Worm (Caenorhabditis elegans) whole organism, late embryonic: ENCODE data around the gene ech-3.

ENCODE experiments used
- C38D4.7 ChIP-seq: fragments of 200-800 bp; sonication (Bioruptor generic); optimal IDR thresholded peaks from 2 replicates; lab custom pipeline; 2018; ENCODE audit warnings: mild to moderate bottlenecking, missing genetic modification characterization, moderate library complexity, missing compliant biosample characterization
- Y22D7AL.16 ChIP-seq: sonication (generic microtip); optimal IDR thresholded peaks from 2 replicates; lab custom pipeline; 2016; ENCODE audit warnings: missing genetic modification characterization, missing compliant biosample characterization
- ama-1 ChIP-seq: fragments of 150-350 bp; optimal IDR thresholded peaks from 2 replicates; lab custom pipeline; 2014
- ceh-14 ChIP-seq: sonication (generic microtip); optimal IDR thresholded peaks from 2 replicates; lab custom pipeline; 2016; ENCODE audit warnings: missing genotype, missing genetic modification characterization, missing compliant biosample characterization
- ceh-18 ChIP-seq: sonication (generic microtip); optimal IDR thresholded peaks from 2 replicates; lab custom pipeline; 2016; ENCODE audit warnings: missing genetic modification characterization, missing compliant biosample characterization
- ceh-24 ChIP-seq: sonication (generic microtip); optimal IDR thresholded peaks from 2 replicates; lab custom pipeline; 2016; ENCODE audit warnings: mild to moderate bottlenecking, missing genetic modification characterization, missing compliant biosample characterization
- ceh-31 ChIP-seq: sonication (generic microtip); optimal IDR thresholded peaks from 2 replicates; lab custom pipeline; 2016; ENCODE audit warnings: missing genetic modification characterization, missing compliant biosample characterization
- ceh-34 ChIP-seq: sonication (generic microtip); optimal IDR thresholded peaks from 2 replicates; lab custom pipeline; 2016; ENCODE audit warnings: mild to moderate bottlenecking, missing genetic modification characterization, missing compliant biosample characterization
- ceh-45 ChIP-seq: fragments of 200-800 bp; sonication (Bioruptor generic); IDR thresholded peaks from 2 replicates; pipeline ENCODE4 v1.3.6; 2022; ENCODE audit warnings: missing genetic modification reagents, missing genetic modification characterization, missing compliant biosample characterization
- ceh-6 ChIP-seq: fragments of 200-800 bp; sonication (Bioruptor generic); optimal IDR thresholded peaks from 2 replicates; lab custom pipeline; 2018; ENCODE audit warnings: mild to moderate bottlenecking, missing genetic modification characterization, missing compliant biosample characterization
- che-1 ChIP-seq: sonication (generic microtip); optimal IDR thresholded peaks from 2 replicates; lab custom pipeline; 2016; ENCODE audit warnings: mild to moderate bottlenecking, missing genetic modification characterization, missing compliant biosample characterization
- dmd-4 ChIP-seq: sonication (generic microtip); optimal IDR thresholded peaks from 2 replicates; lab custom pipeline; 2016; ENCODE audit warnings: borderline replicate concordance, missing genetic modification characterization, missing compliant biosample characterization
- dve-1 ChIP-seq: sonication (generic microtip); optimal IDR thresholded peaks from 2 replicates; lab custom pipeline; 2017; ENCODE audit warnings: antibody characterized with exemption, mild to moderate bottlenecking, missing genetic modification characterization, missing compliant biosample characterization
- elt-2 ChIP-seq: sonication (generic microtip); optimal IDR thresholded peaks from 2 replicates; lab custom pipeline; 2016; ENCODE audit warnings: missing genetic modification reagents, missing genetic modification characterization, missing compliant biosample characterization
- ets-4 ChIP-seq: sonication (generic microtip); optimal IDR thresholded peaks from 2 replicates; lab custom pipeline; 2016; ENCODE audit warnings: missing genetic modification characterization, missing compliant biosample characterization
- eyg-1 ChIP-seq: sonication (generic microtip); optimal IDR thresholded peaks from 2 replicates; lab custom pipeline; 2016; ENCODE audit warnings: missing genotype, missing genetic modification characterization, missing compliant biosample characterization
- fkh-10 ChIP-seq: fragments of 150-350 bp; optimal IDR thresholded peaks from 2 replicates; lab custom pipeline; 2014; ENCODE audit warnings: missing biosample characterization, missing genetic modification reagents, missing genetic modification characterization
- gmeb-2 ChIP-seq: sonication (generic microtip); optimal IDR thresholded peaks from 2 replicates; lab custom pipeline; 2016; ENCODE audit warnings: missing genetic modification characterization, inconsistent platforms, missing compliant biosample characterization
- hlh-15 ChIP-seq: sonication (generic microtip); optimal IDR thresholded peaks from 2 replicates; lab custom pipeline; 2016; ENCODE audit warnings: missing genetic modification characterization, missing compliant biosample characterization
- hlh-30 ChIP-seq: sonication (generic microtip); optimal IDR thresholded peaks from 2 replicates; lab custom pipeline; 2017; ENCODE audit warnings: antibody characterized with exemption, missing genetic modification characterization, missing compliant biosample characterization; ENCODE audit not compliant: insufficient read depth
- hlh-6 ChIP-seq: sonication (generic microtip); optimal IDR thresholded peaks from 2 replicates; lab custom pipeline; 2016; ENCODE audit warnings: missing genotype, missing genetic modification characterization, missing compliant biosample characterization
- hlh-8 ChIP-seq: sonication (generic microtip); optimal IDR thresholded peaks from 2 replicates; lab custom pipeline; 2016; ENCODE audit warnings: missing genotype, missing genetic modification characterization, missing compliant biosample characterization
- lim-6 ChIP-seq: sonication (generic microtip); optimal IDR thresholded peaks from 2 replicates; lab custom pipeline; 2016; ENCODE audit warnings: missing genetic modification characterization, missing compliant biosample characterization
- lin-11 ChIP-seq: fragments of 200-800 bp; sonication (Bioruptor generic); optimal IDR thresholded peaks from 2 replicates; lab custom pipeline; 2018; ENCODE audit warnings: mild to moderate bottlenecking, missing genetic modification characterization, missing compliant biosample characterization
- nhr-232 ChIP-seq: sonication (generic microtip); optimal IDR thresholded peaks from 2 replicates; lab custom pipeline; 2016; ENCODE audit warnings: missing genetic modification characterization, missing compliant biosample characterization
- pat-9 ChIP-seq: fragments of 200-800 bp; sonication (Bioruptor generic); optimal IDR thresholded peaks from 2 replicates; lab custom pipeline; 2018; ENCODE audit warnings: mild to moderate bottlenecking, missing genetic modification characterization, moderate library complexity, missing compliant biosample characterization
- pax-1 ChIP-seq: fragments of 150-350 bp; optimal IDR thresholded peaks from 2 replicates; lab custom pipeline; 2014; ENCODE audit warnings: missing biosample characterization, missing genetic modification characterization
- pha-2 ChIP-seq: sonication (generic microtip); optimal IDR thresholded peaks from 2 replicates; lab custom pipeline; 2017; ENCODE audit warnings: mild to moderate bottlenecking, missing genetic modification characterization, missing compliant biosample characterization
- pqm-1 ChIP-seq: sonication (generic microtip); optimal IDR thresholded peaks from 2 replicates; lab custom pipeline; 2016; ENCODE audit warnings: missing genetic modification characterization, missing compliant biosample characterization
- pros-1 ChIP-seq: fragments of 150-350 bp; optimal IDR thresholded peaks from 2 replicates; lab custom pipeline; 2014; ENCODE audit warnings: missing biosample characterization, missing genetic modification reagents, missing genetic modification characterization
- syd-9 ChIP-seq: sonication (generic microtip); optimal IDR thresholded peaks from 2 replicates; lab custom pipeline; 2016; ENCODE audit warnings: mild to moderate bottlenecking, missing genetic modification characterization, moderate library complexity, missing compliant biosample characterization
- tbx-2 ChIP-seq: sonication (generic microtip); optimal IDR thresholded peaks from 2 replicates; lab custom pipeline; 2016; ENCODE audit warnings: missing genetic modification characterization, missing compliant biosample characterization
- unc-3 ChIP-seq, 2 experiments: fragments of 200-800 bp in 1 of 2; sonication (Bioruptor generic) in 1 of 2; sonication (generic microtip) in 1 of 2; conservative IDR thresholded peaks in 1 of 2; optimal IDR thresholded peaks in 1 of 2; 2 replicates each; pipeline versions ENCODE4 v1.3.6 to Lab custom; 2016 to 2022; ENCODE audit warnings: missing compliant biosample characterization in 2 of 2, missing genetic modification characterization in 2 of 2, missing genetic modification reagents in 1 of 2
- unc-55 ChIP-seq: sonication (generic microtip); optimal IDR thresholded peaks from 2 replicates; lab custom pipeline; 2017; ENCODE audit warnings: missing biosample characterization, missing genetic modification reagents, missing genetic modification characterization
- unc-86 ChIP-seq: sonication (generic microtip); optimal IDR thresholded peaks from 2 replicates; lab custom pipeline; 2016; ENCODE audit warnings: missing genetic modification characterization, missing compliant biosample characterization
- ztf-16 ChIP-seq: sonication (generic microtip); optimal IDR thresholded peaks from 2 replicates; lab custom pipeline; 2017; ENCODE audit warnings: missing genetic modification characterization, missing compliant biosample characterization

Gene ech-3

ce11 chrV:8035947-8036346 is 13.9 kb downstream of the ech-3 start, which contains the start of gene ZC513.14:
Gene ZC513.14 (minus strand): TSS chrV:8036047.
- TF ChIP-seq gmeb-2 (tag; lab: Kevin White, UChicago) (no peak), ztf-16 (tag; lab: Kevin White, UChicago) (no peak), C38D4.7 (GFP tag; lab: Kevin White, UChicago) (no peak), hlh-15 (tag; lab: Kevin White, UChicago) (no peak), pat-9 (tag; lab: Kevin White, UChicago) (no peak), ceh-18 (tag; lab: Kevin White, UChicago) (no peak), ets-4 (no peak), ama-1 (lab: Kevin White, UChicago) (no peak), eyg-1 (tag; lab: Kevin White, UChicago) (no peak), unc-55 (no peak), ceh-24 (tag; lab: Kevin White, UChicago) (no peak), unc-86 (no peak)
- TF ChIP-seq, all 69 proteins: peak for 0

ce11 chrV:8039085-8039525 is 17.1 kb downstream of the ech-3 start:
- TF ChIP-seq unc-3 (GFP tag; conservative IDR thresholded peaks at IDR 0.05; lab: Robert Waterston, UW), result no peak
- no peak for TF ChIP-seq unc-3 (tag; optimal IDR thresholded peaks at IDR 0.05; lab: Kevin White, UChicago)
- TF ChIP-seq nhr-232 (tag; lab: Kevin White, UChicago), result no peak
- TF ChIP-seq ceh-45 (GFP tag; lab: Robert Waterston, UW), result no peak
- TF ChIP-seq pax-1 (tag; lab: Kevin White, UChicago), result no peak
- no peak for TF ChIP-seq Y22D7AL.16 (tag; lab: Kevin White, UChicago)
- no peak for TF ChIP-seq eyg-1 (tag; lab: Kevin White, UChicago)
- TF ChIP-seq ama-1 (lab: Kevin White, UChicago), result peak; percentile 75
- TF ChIP-seq lim-6 (tag; lab: Kevin White, UChicago), result no peak
- no peak for TF ChIP-seq dve-1
- TF ChIP-seq gmeb-2 (tag; lab: Kevin White, UChicago), result peak; percentile 19
- TF ChIP-seq hlh-8 (tag; lab: Kevin White, UChicago), result no peak
- TF ChIP-seq hlh-6 (tag; lab: Kevin White, UChicago), result no peak
- no peak for TF ChIP-seq ceh-34 (tag; lab: Kevin White, UChicago)
- TF ChIP-seq syd-9 (tag; lab: Kevin White, UChicago), result no peak

ce11 chrV:8039606-8040005 is 17.6 kb downstream of the ech-3 start:
- TF ChIP-seq ceh-31 (tag; lab: Kevin White, UChicago) (no peak), ztf-16 (tag; lab: Kevin White, UChicago) (no peak)

- TF ChIP-seq pqm-1, result no peak
- no peak for TF ChIP-seq dmd-4 (tag; lab: Kevin White, UChicago)
- no peak for TF ChIP-seq fkh-10
- TF ChIP-seq tbx-2 (tag; lab: Kevin White, UChicago), result peak; percentile 10
- TF ChIP-seq dve-1, result no peak
- no peak for TF ChIP-seq che-1 (tag; lab: Kevin White, UChicago)
- no peak for TF ChIP-seq ceh-45 (GFP tag; lab: Robert Waterston, UW)
- TF ChIP-seq hlh-6 (tag; lab: Kevin White, UChicago), result no peak
- TF ChIP-seq ceh-6 (GFP tag; lab: Kevin White, UChicago), result no peak
- no peak for TF ChIP-seq gmeb-2 (tag; lab: Kevin White, UChicago)
- TF ChIP-seq pros-1, result no peak
- peak; percentile 85 for TF ChIP-seq ama-1 (lab: Kevin White, UChicago)
- peak; percentile 29 for TF ChIP-seq ceh-31 (tag; lab: Kevin White, UChicago)
These were observed 18.4 kb downstream of the ech-3 start for ce11 chrV:8040247-8041084.

ce11 chrV:8041336-8041868 is 19.4 kb downstream of the ech-3 start:
- no peak for TF ChIP-seq pha-2 (tag; lab: Kevin White, UChicago)
- no peak for TF ChIP-seq dve-1
- no peak for TF ChIP-seq ama-1 (lab: Kevin White, UChicago)
- TF ChIP-seq pat-9 (tag; lab: Kevin White, UChicago), result no peak
- no peak for TF ChIP-seq ceh-18 (tag; lab: Kevin White, UChicago)
- TF ChIP-seq ceh-14 (tag; lab: Kevin White, UChicago), result no peak
- TF ChIP-seq lin-11 (tag; lab: Kevin White, UChicago), result no peak
- TF ChIP-seq ets-4, result no peak
- no peak for TF ChIP-seq hlh-30 (tag; lab: Kevin White, UChicago)
- TF ChIP-seq elt-2 (tag; lab: Kevin White, UChicago), result no peak
- TF ChIP-seq pqm-1, result no peak
